Worm (Caenorhabditis elegans) whole organism, L2 larva: ENCODE measurements around the gene C08G9.2.
A peak's percentile ranks its signal among the peaks of the same experiment; 100 is the strongest.

Experiments
- aly-2 ChIP-seq: fragments of 150-350 bp; optimal IDR thresholded peaks from 2 replicates; lab custom pipeline; 2014; ENCODE audit warnings: missing biosample characterization, missing genetic modification characterization
- nhr-25 ChIP-seq: fragments of 150-350 bp; sonication (generic microtip); optimal IDR thresholded peaks from 3 replicates; lab custom pipeline; 2014; ENCODE audit warnings: missing biosample characterization, missing genetic modification characterization
- snpc-4 ChIP-seq: fragments of 150-350 bp; optimal IDR thresholded peaks from 2 replicates; lab custom pipeline; 2014; ENCODE audit warnings: missing biosample characterization, missing genetic modification characterization
- unc-62 ChIP-seq: fragments of 150-350 bp; optimal IDR thresholded peaks from 2 replicates; lab custom pipeline; 2014; ENCODE audit warnings: missing biosample characterization, missing genetic modification reagents, missing genetic modification characterization
- ztf-11 ChIP-seq: sonication (generic microtip); optimal IDR thresholded peaks from 2 replicates; lab custom pipeline; 2017; ENCODE audit warnings: missing biosample characterization, missing genetic modification characterization

- no peak for TF ChIP-seq unc-62
- TF ChIP-seq ztf-11 (tag; lab: Kevin White, UChicago), result no peak
- TF ChIP-seq nhr-25 (tag; lab: Kevin White, UChicago), result peak; percentile 50
- peak; percentile 45 for TF ChIP-seq snpc-4 (tag; lab: Kevin White, UChicago)
- TF ChIP-seq aly-2 (tag; lab: Kevin White, UChicago), result no peak
These were observed 36.9 kb upstream of the C08G9.2 start, which contains the start of the genes mrpl-1, emc-6 and mrps-24 for ce11 chrIV:7709701-7710100.
